Worm (Caenorhabditis elegans): ENCODE measurements around the gene C39B10.7.
A peak's percentile ranks its signal among the peaks of the same experiment; 100 is the strongest.

The C39B10.7 gene

DNA sequence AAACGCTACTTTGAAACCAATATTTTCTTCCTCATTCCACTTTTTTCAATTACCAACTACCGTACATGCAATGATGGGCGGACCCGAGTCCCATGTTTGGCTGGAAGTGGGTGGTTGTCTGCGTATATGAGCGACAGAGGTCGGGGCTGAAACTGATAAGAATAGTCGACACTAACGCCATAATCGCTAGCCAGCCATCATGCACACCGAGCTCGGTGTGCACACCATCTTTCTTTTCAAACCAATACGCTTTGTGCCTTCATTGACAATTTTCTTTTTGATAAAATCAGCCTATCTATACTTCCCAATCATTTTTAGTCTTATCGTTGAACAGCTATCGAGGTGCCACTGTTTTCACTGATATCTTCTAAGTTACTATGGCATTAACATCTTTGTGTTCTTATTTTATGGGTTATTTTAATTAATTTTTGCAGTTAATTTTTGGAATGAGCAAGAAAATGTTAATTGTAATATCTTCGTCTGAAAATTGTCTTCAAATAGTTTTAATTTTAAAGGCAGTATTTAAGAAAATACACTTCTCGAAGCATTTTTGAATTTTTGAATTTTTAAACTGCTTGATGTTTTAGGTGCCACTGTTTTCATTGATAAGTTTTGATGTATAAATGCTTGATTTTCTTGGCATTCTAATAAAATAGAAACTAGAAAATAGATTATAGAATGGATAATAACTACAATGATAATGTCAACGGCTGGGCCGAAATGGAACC is 4.1 kb downstream of the C39B10.7 start, which contains the start of gene elt-2 (continued):
- TF ChIP-seq nhr-111 (GFP tag; optimal IDR thresholded peaks at IDR 0.05) = no peak
- TF ChIP-seq ZK337.2 (GFP tag; IDR thresholded peaks at IDR 0.05) = no peak
- TF ChIP-seq daf-16 (GFP tag; optimal IDR thresholded peaks at IDR 0.05) = peak in 1 of 2 experiments; percentile 78
- peak; percentile 94 for TF ChIP-seq daf-16 (tag; optimal IDR thresholded peaks at IDR 0.05)
- TF ChIP-seq ztf-11 (tag; optimal IDR thresholded peaks at IDR 0.05) = no peak
- TF ChIP-seq ceh-32 (tag; optimal IDR thresholded peaks at IDR 0.05; ENCODE audit: poor library complexity) = no peak
- TF ChIP-seq daf-19 (GFP tag; conservative IDR thresholded peaks at IDR 0.05) = no peak
- no peak for TF ChIP-seq lir-3 (tag; optimal IDR thresholded peaks at IDR 0.05)
- TF ChIP-seq hmg-1.1 (GFP tag; IDR thresholded peaks at IDR 0.05) = no peak
- TF ChIP-seq dve-1 (tag; optimal IDR thresholded peaks at IDR 0.05; ENCODE audit: insufficient read depth) = peak; percentile 90
- no peak for TF ChIP-seq pha-4 (GFP tag; IDR thresholded peaks at IDR 0.05)
- no peak for TF ChIP-seq pha-4 (tag; optimal IDR thresholded peaks at IDR 0.05)
- TF ChIP-seq lin-1 (GFP tag; IDR thresholded peaks at IDR 0.05) = peak; percentile 79
- TF ChIP-seq ceh-44 (GFP tag; IDR thresholded peaks at IDR 0.05) = no peak
- peak; percentile 40 for TF ChIP-seq hlh-30 (tag; optimal IDR thresholded peaks at IDR 0.05; ENCODE audit: insufficient read depth)
- TF ChIP-seq D1046.2 (GFP tag; IDR thresholded peaks at IDR 0.05) = no peak
- TF ChIP-seq lin-39 (tag; optimal IDR thresholded peaks at IDR 0.05) = no peak
- TF ChIP-seq F37D6.2 (tag; optimal IDR thresholded peaks at IDR 0.05) = no peak
- TF ChIP-seq fos-1 (tag; optimal IDR thresholded peaks at IDR 0.05) = no peak
- TF ChIP-seq dmd-6 (GFP tag; IDR thresholded peaks at IDR 0.05) = peak; percentile 92
- no peak for TF ChIP-seq spr-3 (GFP tag; optimal IDR thresholded peaks at IDR 0.05)
- peak; percentile 22 for TF ChIP-seq nhr-6 (tag; optimal IDR thresholded peaks at IDR 0.05)
- TF ChIP-seq dmd-8 (GFP tag; IDR thresholded peaks at IDR 0.05) = no peak
- TF ChIP-seq nhr-48 (tag; optimal IDR thresholded peaks at IDR 0.05) = peak; percentile 47
- TF ChIP-seq tag-97 (GFP tag; IDR thresholded peaks at IDR 0.05) = no peak
- no peak for TF ChIP-seq lin-13 (GFP tag; optimal IDR thresholded peaks at IDR 0.05)
- no peak for TF ChIP-seq rbr-2 (tag; optimal IDR thresholded peaks at IDR 0.05)
- TF ChIP-seq Y75B8A.6 (GFP tag; IDR thresholded peaks at IDR 0.05) = 0 out of 2 replicates have a peak, but pooled peaks have one; percentile 36
- TF ChIP-seq Y105C5A.15 (GFP tag; IDR thresholded peaks at IDR 0.05) = no peak

DNA sequence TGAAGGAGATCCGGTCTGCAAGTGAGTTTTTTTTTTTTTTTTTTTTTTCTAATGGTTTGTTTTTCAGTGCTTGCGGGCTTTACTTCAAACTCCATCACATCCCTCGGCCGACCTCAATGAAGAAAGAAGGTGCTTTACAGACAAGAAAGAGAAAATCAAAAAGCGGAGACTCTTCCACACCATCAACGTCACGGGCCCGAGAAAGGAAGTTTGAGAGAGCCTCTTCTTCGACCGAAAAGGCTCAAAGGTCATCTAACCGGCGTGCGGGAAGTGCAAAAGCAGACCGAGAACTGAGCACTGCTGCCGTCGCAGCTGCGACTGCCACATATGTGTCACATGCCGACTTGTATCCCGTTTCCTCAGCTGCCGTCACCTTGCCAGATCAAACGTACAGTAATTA is 5.6 kb downstream of the C39B10.7 start:
- TF ChIP-seq aha-1 (tag) (peak; percentile 85), tra-1 (GFP tag; IDR thresholded peaks at IDR 0.05) (no peak), lim-7 (GFP tag; IDR thresholded peaks at IDR 0.05) (no peak)

DNA sequence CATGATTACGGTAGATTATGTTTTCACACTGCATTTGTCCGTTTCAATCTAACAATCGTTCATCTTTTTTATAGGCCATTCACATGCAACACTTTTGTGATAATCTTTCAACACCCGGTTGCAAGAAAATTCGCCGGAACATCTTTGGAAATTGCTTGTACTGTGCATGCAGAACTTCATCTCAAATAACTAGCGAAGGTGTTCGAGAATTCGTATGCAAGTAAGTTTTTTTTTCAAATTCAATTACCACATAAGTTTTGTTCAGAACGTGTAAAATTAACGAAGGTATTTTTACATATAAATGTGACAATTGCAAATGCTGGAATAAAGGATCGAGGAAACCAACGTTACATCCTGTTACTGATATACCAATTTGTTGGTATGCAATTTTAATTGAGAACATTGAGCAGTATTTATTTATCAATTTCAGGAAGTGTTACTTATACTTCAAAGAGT is 8.7 kb downstream of the C39B10.7 start, which contains the start of gene C33D3.3:
Gene C33D3.3 (plus strand): TSS at position 51 of the 456 bp plus-strand sequence.
- TF ChIP-seq aha-1 (tag) (peak; percentile 95), set-16 (GFP tag; IDR thresholded peaks at IDR 0.05) (no peak), unc-62 (GFP tag; optimal IDR thresholded peaks at IDR 0.05 in 1 of 2) (peak in 1 of 2 experiments; percentile 63), unc-62 (tag; optimal IDR thresholded peaks at IDR 0.05) (no peak)

DNA sequence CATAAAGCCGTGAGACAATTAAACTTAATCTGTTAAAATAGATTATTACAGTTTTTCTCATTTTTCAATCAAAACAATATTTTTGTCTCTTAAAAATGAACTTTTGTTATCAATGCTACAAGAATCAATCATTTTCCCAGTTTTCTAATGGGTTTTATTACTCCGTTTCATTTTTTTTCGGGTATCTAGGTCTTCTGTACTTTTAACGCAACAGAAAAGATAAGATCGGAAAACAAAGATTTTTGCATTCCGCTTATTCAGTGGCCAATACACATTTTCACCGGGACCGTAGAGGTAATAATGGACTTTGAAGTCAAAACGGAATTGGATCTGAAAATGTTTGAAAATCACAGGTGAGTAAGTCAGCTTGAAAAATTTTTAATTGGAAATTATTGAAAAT is 12.1 kb downstream of the C39B10.7 start, which contains the start of gene C33D3.4:
Gene C33D3.4 (plus strand): TSS at position 301 of the 400 bp plus-strand sequence.
- no peak for TF ChIP-seq daf-19 (GFP tag; conservative IDR thresholded peaks at IDR 0.05)
- TF ChIP-seq hmg-1.1 (GFP tag; IDR thresholded peaks at IDR 0.05) = no peak
- TF ChIP-seq nhr-10 (tag; optimal IDR thresholded peaks at IDR 0.05) = no peak
- TF ChIP-seq pqm-1 (tag; optimal IDR thresholded peaks at IDR 0.05) = no peak
- no peak for TF ChIP-seq nhr-41 (GFP tag; IDR thresholded peaks at IDR 0.05)
- TF ChIP-seq lin-13 (GFP tag; optimal IDR thresholded peaks at IDR 0.05) = no peak
- no peak for TF ChIP-seq T26A8.4 (GFP tag; IDR thresholded peaks at IDR 0.05)
- TF ChIP-seq F37D6.2 (tag; optimal IDR thresholded peaks at IDR 0.05) = no peak
- TF ChIP-seq fos-1 (tag; optimal IDR thresholded peaks at IDR 0.05) = no peak
- no peak for TF ChIP-seq madf-9 (GFP tag; conservative IDR thresholded peaks at IDR 0.05)
- TF ChIP-seq zip-11 (GFP tag; IDR thresholded peaks at IDR 0.05) = no peak
